Fruit fly (Drosophila melanogaster): ENCODE results near the gene Tsp.

The Tsp gene

dm6 chr2L:6663562-6664051 lies 45.3 kb downstream of the Tsp start, which contains the start of the genes CG13771, CG34310 and cup:
Gene CG13771, minus strand, starts transcription at chr2L:6663612.
Gene CG34310, plus strand, starts transcription at chr2L:6663664.
Gene cup, plus strand, starts transcription at chr2L:6663664.
- peak; percentile 41 for TF ChIP-seq psq (GFP tag; optimal IDR thresholded peaks at IDR 0.05)
- no peak for TF ChIP-seq GATAd (GFP tag; optimal IDR thresholded peaks at IDR 0.05)

- peak; percentile 64 for TF ChIP-seq Vsx2 (GFP tag; optimal IDR thresholded peaks at IDR 0.05; ENCODE audit: partially characterized antibody)
- TF ChIP-seq sv (GFP tag; optimal IDR thresholded peaks at IDR 0.05) = no peak
- TF ChIP-seq Rel (GFP tag; optimal IDR thresholded peaks at IDR 0.05) = no peak
- peak; percentile 51 for TF ChIP-seq Rel (tag; optimal IDR thresholded peaks at IDR 0.05)
Measured at dm6 chr2L:6657969-6658748, 50.7 kb downstream of the Tsp start, which contains the start of the genes CG31636 and Ube4A. Gene CG31636, minus strand, starts transcription at chr2L:6658152. Gene Ube4A, plus strand, starts transcription at chr2L:6658517.

dm6 chr2L:6656264-6656676 lies 52.6 kb downstream of the Tsp start, which contains the start of gene CG31633:
Gene CG31633, minus strand, starts transcription at chr2L:6656321.
- TF ChIP-seq CG32264 (GFP tag; optimal IDR thresholded peaks at IDR 0.05) (no peak), Dfd (GFP tag; optimal IDR thresholded peaks at IDR 0.05) (no peak), CG9705 (GFP tag; optimal IDR thresholded peaks at IDR 0.05) (no peak), rgr (GFP tag; optimal IDR thresholded peaks at IDR 0.05) (no peak), N (GFP tag; optimal IDR thresholded peaks at IDR 0.05) (no peak), psq (GFP tag; optimal IDR thresholded peaks at IDR 0.05) (no peak), Vsx2 (GFP tag; optimal IDR thresholded peaks at IDR 0.05; ENCODE audit: partially characterized antibody) (no peak), ey (GFP tag; optimal IDR thresholded peaks at IDR 0.05) (no peak), OdsH (GFP tag; optimal IDR thresholded peaks at IDR 0.05) (no peak), Hnf4 (GFP tag; optimal IDR thresholded peaks at IDR 0.05) (no peak), Sp1 (GFP tag; optimal IDR thresholded peaks at IDR 0.05) (no peak), Myc (optimal IDR thresholded peaks at IDR 0.05) (no peak), Mio (GFP tag; optimal IDR thresholded peaks at IDR 0.05) (no peak), woc (GFP tag; optimal IDR thresholded peaks at IDR 0.05) (no peak), Abd-B (GFP tag; optimal IDR thresholded peaks at IDR 0.05) (no peak), br (GFP tag; optimal IDR thresholded peaks at IDR 0.05) (no peak), dsf (GFP tag; optimal IDR thresholded peaks at IDR 0.05; ENCODE audit: borderline replicate concordance) (no peak)

- TF ChIP-seq Abd-B (GFP tag; optimal IDR thresholded peaks at IDR 0.05) (peak; percentile 22), OdsH (GFP tag; optimal IDR thresholded peaks at IDR 0.05) (no peak), Hr83 (GFP tag; optimal IDR thresholded peaks at IDR 0.05; ENCODE audit: poor library complexity, severe bottlenecking) (peak; percentile 43), Mio (GFP tag; optimal IDR thresholded peaks at IDR 0.05) (no peak), sv (GFP tag; optimal IDR thresholded peaks at IDR 0.05) (no peak), Dfd (GFP tag; optimal IDR thresholded peaks at IDR 0.05) (no peak), Sp1 (GFP tag; optimal IDR thresholded peaks at IDR 0.05) (no peak), Vsx2 (GFP tag; optimal IDR thresholded peaks at IDR 0.05; ENCODE audit: partially characterized antibody) (no peak), Rel (GFP tag; optimal IDR thresholded peaks at IDR 0.05) (no peak), Rel (tag; optimal IDR thresholded peaks at IDR 0.05) (peak; percentile 36), ey (GFP tag; optimal IDR thresholded peaks at IDR 0.05) (peak; percentile 23), lola (GFP tag; optimal IDR thresholded peaks at IDR 0.05) (no peak), N (GFP tag; optimal IDR thresholded peaks at IDR 0.05) (peak; percentile 3), Dif (GFP tag; optimal IDR thresholded peaks at IDR 0.05; ENCODE audit: partially characterized antibody) (no peak), fru (GFP tag; optimal IDR thresholded peaks at IDR 0.05) (no peak)
Measured at dm6 chr2L:6649085-6649754, 59.7 kb downstream of the Tsp start, which contains the start of the genes CG31635 and Tango1. Gene CG31635, minus strand, starts transcription at chr2L:6649114. Gene Tango1, plus strand, starts transcription at chr2L:6649388.

- TF ChIP-seq Hr78 (GFP tag; optimal IDR thresholded peaks at IDR 0.05) (no peak), h (GFP tag; optimal IDR thresholded peaks at IDR 0.05) (peak; percentile 94), ey (GFP tag; optimal IDR thresholded peaks at IDR 0.05) (peak; percentile 90), sv (GFP tag; optimal IDR thresholded peaks at IDR 0.05) (peak; percentile 95), psq (GFP tag; optimal IDR thresholded peaks at IDR 0.05) (peak; percentile 88), Hnf4 (GFP tag; optimal IDR thresholded peaks at IDR 0.05) (no peak), OdsH (GFP tag; optimal IDR thresholded peaks at IDR 0.05) (peak; percentile 92), Hr83 (GFP tag; optimal IDR thresholded peaks at IDR 0.05; ENCODE audit: poor library complexity, severe bottlenecking) (no peak), Myc (optimal IDR thresholded peaks at IDR 0.05) (no peak), Jra (GFP tag; optimal IDR thresholded peaks at IDR 0.05) (peak; percentile 57), br (GFP tag; optimal IDR thresholded peaks at IDR 0.05) (peak; percentile 93), HLH106 (tag; optimal IDR thresholded peaks at IDR 0.05) (peak; percentile 93), GATAd (GFP tag; optimal IDR thresholded peaks at IDR 0.05) (peak; percentile 55), pan (optimal IDR thresholded peaks at IDR 0.05) (no peak), Vsx2 (GFP tag; optimal IDR thresholded peaks at IDR 0.05; ENCODE audit: partially characterized antibody) (no peak), lola (GFP tag; optimal IDR thresholded peaks at IDR 0.05) (no peak), tai (GFP tag; optimal IDR thresholded peaks at IDR 0.05) (no peak), Mio (GFP tag; optimal IDR thresholded peaks at IDR 0.05) (peak; percentile 35), fru (GFP tag; optimal IDR thresholded peaks at IDR 0.05) (peak; percentile 93), CG9705 (GFP tag; optimal IDR thresholded peaks at IDR 0.05) (peak; percentile 87), woc (GFP tag; optimal IDR thresholded peaks at IDR 0.05) (peak; percentile 86), CG32264 (GFP tag; optimal IDR thresholded peaks at IDR 0.05) (peak; percentile 72), dsf (GFP tag; optimal IDR thresholded peaks at IDR 0.05; ENCODE audit: borderline replicate concordance) (peak; percentile 42), rgr (GFP tag; optimal IDR thresholded peaks at IDR 0.05) (peak; percentile 95), Rel (GFP tag; optimal IDR thresholded peaks at IDR 0.05) (peak; percentile 72), Rel (tag; optimal IDR thresholded peaks at IDR 0.05) (peak; percentile 69), foxo (GFP tag; optimal IDR thresholded peaks at IDR 0.05) (peak in 1 of 2 experiments; percentile 96), Sp1 (GFP tag; optimal IDR thresholded peaks at IDR 0.05) (peak; percentile 90), dmrt93B (GFP tag; optimal IDR thresholded peaks at IDR 0.05) (no peak)
Measured at dm6 chr2L:6648163-6648628, 60.7 kb downstream of the Tsp start.
